Fruit fly (Drosophila melanogaster) whole organism, embryonic: ENCODE results near the gene CG10137.

Experiments
- Abd-B ChIP-seq: fragments of 200-800 bp; sonication (Bioruptor generic); optimal IDR thresholded peaks from 2 replicates; lab custom pipeline; 2018; ENCODE audit warnings: missing biosample characterization, mild to moderate bottlenecking, missing genetic modification characterization, moderate library complexity
- CG10543 ChIP-seq: fragments of 200-800 bp; sonication (Bioruptor generic); optimal IDR thresholded peaks from 3 replicates; lab custom pipeline; 2017; ENCODE audit warnings: missing biosample characterization, mild to moderate bottlenecking, missing genetic modification characterization, moderate library complexity
- CG12155 ChIP-seq: fragments of 200-800 bp; sonication (Bioruptor generic); optimal IDR thresholded peaks from 3 replicates; lab custom pipeline; 2016; ENCODE audit warnings: missing biosample characterization, missing genetic modification characterization
- CG12391 ChIP-seq: fragments of 200-800 bp; sonication (Bioruptor generic); optimal IDR thresholded peaks from 3 replicates; lab custom pipeline; 2018; ENCODE audit warnings: missing biosample characterization, mild to moderate bottlenecking, missing genetic modification characterization, moderate library complexity
- CG12659 ChIP-seq: fragments of 200-800 bp; sonication (Bioruptor generic); optimal IDR thresholded peaks from 3 replicates; lab custom pipeline; 2017; ENCODE audit warnings: mild to moderate bottlenecking, missing biosample characterization, missing genetic modification reagents, missing genetic modification characterization
- CG13287 ChIP-seq: fragments of 200-800 bp; sonication (Bioruptor generic); IDR thresholded peaks from 2 replicates; pipeline ENCODE4 v1.3.6; 2022; ENCODE audit warnings: missing biosample characterization, missing genetic modification characterization; ENCODE audit not compliant: partially characterized antibody
- CG14710 ChIP-seq: fragments of 200-800 bp; sonication (Bioruptor generic); optimal IDR thresholded peaks from 3 replicates; lab custom pipeline; 2019; ENCODE audit warnings: missing biosample characterization, mild to moderate bottlenecking, missing genetic modification characterization, moderate library complexity
- CG14860 ChIP-seq: fragments of 200-800 bp; sonication (Bioruptor generic); IDR thresholded peaks from 3 replicates; pipeline ENCODE4 v1.3.6; 2022; ENCODE audit warnings: missing biosample characterization, missing genetic modification characterization; ENCODE audit not compliant: partially characterized antibody
- CG1529 ChIP-seq: fragments of 200-800 bp; sonication (Bioruptor generic); optimal IDR thresholded peaks from 3 replicates; lab custom pipeline; 2018; ENCODE audit warnings: missing biosample characterization, missing genetic modification characterization
- CG15479 ChIP-seq: fragments of 200-800 bp; sonication (Bioruptor generic); optimal IDR thresholded peaks from 3 replicates; lab custom pipeline; 2019; ENCODE audit warnings: missing biosample characterization, mild to moderate bottlenecking, missing genetic modification characterization, moderate library complexity
- CG15696 ChIP-seq: fragments of 200-800 bp; sonication (Bioruptor generic); optimal IDR thresholded peaks from 2 replicates; lab custom pipeline; 2019; ENCODE audit warnings: missing biosample characterization, mild to moderate bottlenecking, missing genetic modification characterization, moderate library complexity
- CG17359 ChIP-seq: fragments of 200-800 bp; sonication (Bioruptor generic); optimal IDR thresholded peaks from 3 replicates; lab custom pipeline; 2018; ENCODE audit warnings: missing biosample characterization, mild to moderate bottlenecking, missing genetic modification characterization, moderate library complexity
- CG33557 ChIP-seq: fragments of 200-800 bp; sonication (Bioruptor generic); optimal IDR thresholded peaks from 2 replicates; lab custom pipeline; 2019; ENCODE audit warnings: missing biosample characterization, mild to moderate bottlenecking, missing genetic modification characterization, moderate library complexity
- CG4854 ChIP-seq: fragments of 200-800 bp; sonication (Bioruptor generic); optimal IDR thresholded peaks from 2 replicates; lab custom pipeline; 2016; ENCODE audit warnings: missing biosample characterization, missing genetic modification characterization, inconsistent platforms
- CG6272 ChIP-seq: fragments of 200-800 bp; sonication (Bioruptor generic); IDR thresholded peaks from 2 replicates; pipeline ENCODE4 v1.3.6; 2022; ENCODE audit warnings: missing biosample characterization, missing genetic modification characterization
- CG8478 ChIP-seq: fragments of >200 bp; optimal IDR thresholded peaks from 2 replicates; lab custom pipeline; 2018
- D19B ChIP-seq: fragments of 200-800 bp; sonication (Bioruptor generic); optimal IDR thresholded peaks from 2 replicates; lab custom pipeline; 2017; ENCODE audit warnings: missing biosample characterization, mild to moderate bottlenecking, missing genetic modification characterization
- Deaf1 ChIP-seq: fragments of 200-800 bp; optimal IDR thresholded peaks from 3 replicates; lab custom pipeline; 2019; ENCODE audit warnings: missing biosample characterization, mild to moderate bottlenecking, missing genetic modification characterization, moderate library complexity
- Dip3 ChIP-seq: fragments of 200-800 bp; sonication (Bioruptor generic); optimal IDR thresholded peaks from 3 replicates; lab custom pipeline; 2016; ENCODE audit warnings: missing biosample characterization, missing genetic modification characterization
- Dref ChIP-seq: fragments of 200-800 bp; sonication (Bioruptor generic); IDR thresholded peaks from 2 replicates; pipeline ENCODE4 v1.3.6; 2022; ENCODE audit warnings: missing biosample characterization, missing genetic modification characterization
- HLH3B ChIP-seq: fragments of 200-800 bp; sonication (Bioruptor generic); IDR thresholded peaks from 2 replicates; pipeline ENCODE4 v1.3.6; 2022; ENCODE audit warnings: missing biosample characterization, missing genetic modification characterization
- HLH54F ChIP-seq: fragments of 200-800 bp; sonication (Bioruptor generic); optimal IDR thresholded peaks from 3 replicates; lab custom pipeline; 2016; ENCODE audit warnings: missing biosample characterization, missing genetic modification characterization
- Hand ChIP-seq: fragments of 200-800 bp; sonication (Bioruptor generic); optimal IDR thresholded peaks from 2 replicates; lab custom pipeline; 2017; ENCODE audit warnings: mild to moderate bottlenecking, missing biosample characterization, missing genetic modification reagents, missing genetic modification characterization
- Hsf ChIP-seq: fragments of 200-800 bp; sonication (Bioruptor generic); optimal IDR thresholded peaks from 3 replicates; lab custom pipeline; 2016; ENCODE audit warnings: missing biosample characterization, missing genetic modification characterization
- NK7.1 ChIP-seq: fragments of 200-800 bp; sonication (Bioruptor generic); optimal IDR thresholded peaks from 3 replicates; lab custom pipeline; 2016; ENCODE audit warnings: missing biosample characterization, missing genetic modification characterization
- Oaz ChIP-seq: fragments of 200-800 bp; sonication (Bioruptor generic); IDR thresholded peaks from 2 replicates; pipeline ENCODE4 v1.3.6; 2022; ENCODE audit warnings: missing biosample characterization, missing genetic modification characterization
- Poxn ChIP-seq: fragments of 200-800 bp; sonication (Bioruptor generic); IDR thresholded peaks from 2 replicates; pipeline ENCODE4 v1.3.6; 2022; ENCODE audit warnings: missing biosample characterization, missing genetic modification characterization
- Ptx1 ChIP-seq: fragments of 200-800 bp; sonication (Bioruptor generic); IDR thresholded peaks from 2 replicates; pipeline ENCODE4 v1.3.6; 2022; ENCODE audit warnings: missing biosample characterization, missing genetic modification characterization
- Ravus ChIP-seq: fragments of 200-800 bp; sonication (Bioruptor generic); IDR thresholded peaks from 2 replicates; pipeline ENCODE4 v1.3.6; 2022; ENCODE audit warnings: missing biosample characterization, missing genetic modification characterization
- Sry-β ChIP-seq: fragments of 200-800 bp; sonication (Bioruptor generic); optimal IDR thresholded peaks from 2 replicates; lab custom pipeline; 2018; ENCODE audit warnings: missing biosample characterization, mild to moderate bottlenecking, missing genetic modification characterization, moderate library complexity
- Xbp1 ChIP-seq: fragments of 200-800 bp; sonication (Bioruptor generic); optimal IDR thresholded peaks from 3 replicates; lab custom pipeline; 2016; ENCODE audit warnings: missing biosample characterization, mild to moderate bottlenecking, missing genetic modification characterization
- ara ChIP-seq: fragments of 200-800 bp; sonication (Bioruptor generic); IDR thresholded peaks from 2 replicates; pipeline ENCODE4 v1.3.6; 2022; ENCODE audit warnings: missing biosample characterization, missing genetic modification characterization
- bsh ChIP-seq, 2 experiments: fragments of 200-800 bp; sonication (Bioruptor generic); optimal IDR thresholded peaks; 2 replicates each; lab custom pipeline; 2017 to 2018; ENCODE audit warnings: mild to moderate bottlenecking in 2 of 2, missing biosample characterization in 2 of 2, missing genetic modification characterization in 2 of 2, moderate library complexity in 1 of 2
- corto ChIP-seq: fragments of 200-800 bp; sonication (Bioruptor generic); optimal IDR thresholded peaks from 2 replicates; lab custom pipeline; 2016; ENCODE audit warnings: missing biosample characterization, mild to moderate bottlenecking, missing genetic modification characterization, moderate library complexity
- dan ChIP-seq: fragments of 200-800 bp; sonication (Bioruptor generic); IDR thresholded peaks from 2 replicates; pipeline ENCODE4 v1.3.6; 2022; ENCODE audit warnings: missing biosample characterization, missing genetic modification characterization
- dysf ChIP-seq: fragments of 200-800 bp; sonication (Bioruptor generic); IDR thresholded peaks from 3 replicates; pipeline ENCODE4 v1.3.6; 2022; ENCODE audit warnings: missing biosample characterization, missing genetic modification characterization
- emc ChIP-seq: fragments of 200-800 bp; sonication (Bioruptor generic); optimal IDR thresholded peaks from 2 replicates; lab custom pipeline; 2016; ENCODE audit warnings: missing biosample characterization, missing genetic modification characterization
- h ChIP-seq: fragments of >200 bp; optimal IDR thresholded peaks from 2 replicates; lab custom pipeline; 2017
- ham ChIP-seq: fragments of 200-800 bp; sonication (Bioruptor generic); IDR thresholded peaks from 2 replicates; pipeline ENCODE4 v1.3.6; 2022; ENCODE audit warnings: missing biosample characterization, missing genetic modification characterization
- klu ChIP-seq: fragments of 200-800 bp; sonication (Bioruptor generic); IDR thresholded peaks from 2 replicates; pipeline ENCODE4 v1.3.6; 2022; ENCODE audit warnings: missing biosample characterization, missing genetic modification characterization
- pita ChIP-seq: fragments of 200-800 bp; sonication (Bioruptor generic); optimal IDR thresholded peaks from 2 replicates; lab custom pipeline; 2017; ENCODE audit warnings: missing biosample characterization, mild to moderate bottlenecking, missing genetic modification characterization
- row ChIP-seq: fragments of 200-800 bp; sonication (Bioruptor generic); IDR thresholded peaks from 3 replicates; pipeline ENCODE4 v1.3.6; 2022; ENCODE audit warnings: missing biosample characterization, missing genetic modification characterization
- scrt ChIP-seq: fragments of 200-800 bp; sonication (Bioruptor generic); optimal IDR thresholded peaks from 2 replicates; lab custom pipeline; 2018; ENCODE audit warnings: missing biosample characterization, mild to moderate bottlenecking, missing genetic modification characterization, moderate library complexity
- shn ChIP-seq: fragments of 200-800 bp; sonication (Bioruptor generic); optimal IDR thresholded peaks from 3 replicates; lab custom pipeline; 2016; ENCODE audit warnings: missing biosample characterization, missing genetic modification characterization
- slou ChIP-seq: fragments of 200-800 bp; sonication (Bioruptor generic); optimal IDR thresholded peaks from 3 replicates; lab custom pipeline; 2016; ENCODE audit warnings: missing biosample characterization, missing genetic modification characterization
- sob ChIP-seq: fragments of 200-800 bp; sonication (Bioruptor generic); IDR thresholded peaks from 2 replicates; pipeline ENCODE4 v1.3.6; 2022; ENCODE audit warnings: missing biosample characterization, missing genetic modification characterization
- tgo ChIP-seq: fragments of 200-800 bp; sonication (Bioruptor generic); IDR thresholded peaks from 3 replicates; pipeline ENCODE4 v1.3.6; 2022; ENCODE audit warnings: missing biosample characterization, missing genetic modification characterization
- vfl ChIP-seq: fragments of 200-800 bp; sonication (Bioruptor generic); optimal IDR thresholded peaks from 2 replicates; lab custom pipeline; 2016; ENCODE audit warnings: missing biosample characterization, missing genetic modification characterization
- wdn ChIP-seq: fragments of 200-800 bp; sonication (Bioruptor generic); IDR thresholded peaks from 2 replicates; pipeline ENCODE4 v1.3.6; 2022; ENCODE audit warnings: missing biosample characterization, missing genetic modification characterization
- yki ChIP-seq: fragments of >200 bp; optimal IDR thresholded peaks from 3 replicates; lab custom pipeline; 2018

Gene CG10137

dm6 chr2L:19492934-19493686 is 33.4 kb upstream of the CG10137 start, which contains the start of the genes swm and Ctu2 (continued):
- TF ChIP-seq CG4854 (GFP tag; lab: Kevin White, UChicago) (no peak), shn (GFP tag; lab: Kevin White, UChicago) (no peak), emc (no peak), ham (GFP tag; lab: Robert Waterston, UW) (no peak), dan (GFP tag; lab: Robert Waterston, UW) (no peak), CG17359 (tag; lab: Kevin White, UChicago) (peak; percentile 56), D19B (GFP tag; lab: Kevin White, UChicago) (peak; percentile 46), CG12155 (GFP tag; lab: Kevin White, UChicago) (peak; percentile 60), CG15696 (tag; lab: Kevin White, UChicago) (peak; percentile 80), NK7.1 (GFP tag; lab: Kevin White, UChicago) (no peak), HLH54F (GFP tag; lab: Kevin White, UChicago) (peak; percentile 0), h (lab: Kevin White, UChicago) (no peak), Ravus (GFP tag; lab: Robert Waterston, UW) (no peak), CG13287 (GFP tag; lab: Robert Waterston, UW) (peak; percentile 71), Xbp1 (GFP tag; lab: Kevin White, UChicago) (peak; percentile 68), Oaz (GFP tag; lab: Robert Waterston, UW) (peak; percentile 52; the same call in 1 of the 2 replicates), Dref (GFP tag; lab: Robert Waterston, UW) (peak; percentile 81), sob (GFP tag; lab: Robert Waterston, UW) (peak; percentile 60), CG8478 (lab: Kevin White, UChicago) (peak; percentile 81), Ptx1 (GFP tag; lab: Robert Waterston, UW) (peak; percentile 72), Abd-B (GFP tag; lab: Kevin White, UChicago) (peak; percentile 67), tgo (GFP tag; lab: Robert Waterston, UW) (peak; percentile 42; the same call in 2 of the 3 replicates), scrt (GFP tag; lab: Kevin White, UChicago) (no peak), pita (no peak), CG14860 (GFP tag; lab: Robert Waterston, UW) (peak; percentile 64; the same call in 1 of the 3 replicates), CG33557 (GFP tag; lab: Kevin White, UChicago) (peak; percentile 58), CG12659 (GFP tag; lab: Kevin White, UChicago) (peak; percentile 82), slou (peak; percentile 34), bsh (GFP tag; optimal IDR thresholded peaks at IDR 0.05; lab: Kevin White, UChicago) (peak in 1 of 2 experiments; percentile 67), CG14710 (tag; lab: Kevin White, UChicago) (peak; percentile 82), CG12391 (tag; lab: Kevin White, UChicago) (peak; percentile 83), Dip3 (GFP tag; lab: Kevin White, UChicago) (no peak), corto (GFP tag; lab: Kevin White, UChicago) (no peak), Hsf (GFP tag; lab: Kevin White, UChicago) (no peak), Deaf1 (tag; lab: Kevin White, UChicago) (no peak), vfl (GFP tag; lab: Kevin White, UChicago) (peak; percentile 16), wdn (peak; percentile 29; the same call in 1 of the 2 replicates), yki (lab: Kevin White, UChicago) (no peak), CG6272 (GFP tag; lab: Robert Waterston, UW) (no peak), CG15479 (peak; percentile 30), ara (GFP tag; lab: Robert Waterston, UW) (no peak), row (GFP tag; lab: Robert Waterston, UW) (peak; percentile 90), Sry-β (peak; percentile 94), HLH3B (peak; percentile 53; the same call in 1 of the 2 replicates), Hand (peak; percentile 52), Poxn (GFP tag; lab: Robert Waterston, UW) (no peak), CG10543 (peak; percentile 84), klu (GFP tag; lab: Robert Waterston, UW) (peak; percentile 36; the same call in 1 of the 2 replicates), dysf (GFP tag; lab: Robert Waterston, UW) (peak; percentile 61; the same call in 2 of the 3 replicates), CG1529 (GFP tag; lab: Kevin White, UChicago) (no peak)
